Fruit fly (Drosophila melanogaster): ENCODE measurements around the gene Vps16A.

The Vps16A gene

DNA sequence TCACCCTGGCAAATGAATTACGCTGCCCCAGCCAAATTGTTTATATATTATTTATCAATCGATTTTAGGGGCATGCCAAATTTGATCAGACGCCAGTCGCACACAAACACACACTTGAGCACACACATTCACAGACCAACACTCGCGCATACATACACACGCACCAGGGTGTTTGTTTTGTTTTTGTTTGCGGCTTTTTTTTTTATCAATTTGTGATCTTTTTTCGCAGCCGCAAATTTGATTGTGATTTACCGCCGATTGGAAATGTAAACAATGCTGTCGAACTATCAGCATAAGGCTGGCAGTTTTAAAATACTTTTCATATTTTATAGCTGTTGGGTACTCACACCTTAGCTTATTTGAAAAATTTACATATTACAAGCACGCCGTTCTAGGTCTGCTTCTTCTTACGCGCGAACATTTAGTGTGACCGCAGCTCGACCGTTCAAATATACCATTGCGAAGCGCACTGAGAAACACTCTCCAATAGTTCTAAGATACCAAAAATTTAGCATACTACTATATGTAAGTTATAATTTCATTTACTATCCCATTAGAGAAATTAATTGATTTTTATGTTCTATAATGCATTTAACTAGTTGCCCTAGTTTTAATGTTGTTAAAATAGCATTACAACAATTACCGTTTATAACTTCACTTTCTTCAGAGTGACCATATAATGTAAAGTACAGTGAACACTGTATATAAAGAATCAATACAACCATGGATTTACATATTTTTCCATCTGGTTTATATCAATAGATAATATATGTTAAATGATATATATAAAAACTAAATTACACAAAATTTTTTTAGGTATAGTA lies 29.3 kb upstream of the Vps16A start, which contains the start of gene pum (continued):
- TF ChIP-seq Rx (GFP tag; IDR thresholded peaks at IDR 0.05), result no peak
- TF ChIP-seq ro (GFP tag; IDR thresholded peaks at IDR 0.05), result no peak
- TF ChIP-seq sens-2 (GFP tag; IDR thresholded peaks at IDR 0.05), result no peak
- TF ChIP-seq Hsf (GFP tag; optimal IDR thresholded peaks at IDR 0.05), result no peak
- TF ChIP-seq CG2120 (GFP tag; optimal IDR thresholded peaks at IDR 0.05), result peak; percentile 46
- peak; percentile 12 for TF ChIP-seq CG15514 (GFP tag; optimal IDR thresholded peaks at IDR 0.05)
- TF ChIP-seq gcm2 (GFP tag; optimal IDR thresholded peaks at IDR 0.05), result no peak
- no peak for TF ChIP-seq ato (GFP tag; IDR thresholded peaks at IDR 0.05; ENCODE audit: partially characterized antibody)
- TF ChIP-seq al (GFP tag; IDR thresholded peaks at IDR 0.05), result no peak
- TF ChIP-seq inv (GFP tag; IDR thresholded peaks at IDR 0.05; ENCODE audit: partially characterized antibody), result no peak
- TF ChIP-seq CG10462 (GFP tag; optimal IDR thresholded peaks at IDR 0.05), result no peak
- TF ChIP-seq H15 (GFP tag; IDR thresholded peaks at IDR 0.05), result no peak
- TF ChIP-seq Doc2 (GFP tag; IDR thresholded peaks at IDR 0.05), result no peak
- TF ChIP-seq CG3163 (GFP tag; optimal IDR thresholded peaks at IDR 0.05), result no peak
- TF ChIP-seq disco-r (GFP tag; optimal IDR thresholded peaks at IDR 0.05), result no peak
- no peak for TF ChIP-seq pan (optimal IDR thresholded peaks at IDR 0.05)
- peak in 1 of 2 experiments; percentile 73 for TF ChIP-seq pan (GFP tag; optimal IDR thresholded peaks at IDR 0.05 in 1 of 2, IDR thresholded peaks at IDR 0.05 in 1 of 2)
- peak; percentile 74 for TF ChIP-seq pzg (GFP tag; optimal IDR thresholded peaks at IDR 0.05)
- no peak for TF ChIP-seq HLHmδ (GFP tag; optimal IDR thresholded peaks at IDR 0.05)
- TF ChIP-seq Rfx (GFP tag; IDR thresholded peaks at IDR 0.05), result peak; percentile 59
- peak; percentile 57 for TF ChIP-seq CG12391 (tag; optimal IDR thresholded peaks at IDR 0.05)
- TF ChIP-seq Dbx (GFP tag; IDR thresholded peaks at IDR 0.05), result no peak
- peak; percentile 14; the same call in 1 of the 2 replicates for TF ChIP-seq NFAT (GFP tag; IDR thresholded peaks at IDR 0.05)
- TF ChIP-seq gfzf (GFP tag; optimal IDR thresholded peaks at IDR 0.05), result peak; percentile 90
- TF ChIP-seq kay (GFP tag; optimal IDR thresholded peaks at IDR 0.05), result no peak
- TF ChIP-seq org-1 (GFP tag; optimal IDR thresholded peaks at IDR 0.05), result no peak
- no peak for TF ChIP-seq CG4404 (GFP tag; IDR thresholded peaks at IDR 0.05)
- no peak for TF ChIP-seq chn (GFP tag; optimal IDR thresholded peaks at IDR 0.05)
- TF ChIP-seq tna (GFP tag; IDR thresholded peaks at IDR 0.05; ENCODE audit: partially characterized antibody), result no peak
- peak; percentile 26 for TF ChIP-seq CG8290 (GFP tag; optimal IDR thresholded peaks at IDR 0.05)
- peak in 1 of 2 experiments; percentile 35 for TF ChIP-seq CG8290 (tag; optimal IDR thresholded peaks at IDR 0.05)
- peak; percentile 64 for TF ChIP-seq CG2678 (tag; optimal IDR thresholded peaks at IDR 0.05)
- peak; percentile 21 for TF ChIP-seq fd96Cb (tag; optimal IDR thresholded peaks at IDR 0.05)
- TF ChIP-seq CG1602 (GFP tag; optimal IDR thresholded peaks at IDR 0.05), result peak; percentile 30
- no peak for TF ChIP-seq luna (GFP tag; optimal IDR thresholded peaks at IDR 0.05)
- no peak for TF ChIP-seq CG4820 (GFP tag; optimal IDR thresholded peaks at IDR 0.05)
- TF ChIP-seq row (GFP tag; IDR thresholded peaks at IDR 0.05), result peak; percentile 82; the same call in 2 of the 3 replicates
- TF ChIP-seq dmrt99B (tag; optimal IDR thresholded peaks at IDR 0.05), result peak; percentile 43
- no peak for TF ChIP-seq CG7987 (GFP tag; optimal IDR thresholded peaks at IDR 0.05)
- no peak for TF ChIP-seq CrebB (tag; optimal IDR thresholded peaks at IDR 0.05)
- peak; percentile 50 for TF ChIP-seq CG2116 (GFP tag; optimal IDR thresholded peaks at IDR 0.05)
- TF ChIP-seq Mrtf (GFP tag; IDR thresholded peaks at IDR 0.05), result no peak
- TF ChIP-seq otp (GFP tag; IDR thresholded peaks at IDR 0.05), result no peak
- no peak for TF ChIP-seq ash1 (GFP tag; optimal IDR thresholded peaks at IDR 0.05)
- TF ChIP-seq hbn (GFP tag; IDR thresholded peaks at IDR 0.05; ENCODE audit: partially characterized antibody), result peak; percentile 1; the same call in 1 of the 2 replicates
- peak; percentile 85 for TF ChIP-seq trem (tag; optimal IDR thresholded peaks at IDR 0.05)
- TF ChIP-seq p53 (GFP tag; optimal IDR thresholded peaks at IDR 0.05), result no peak
- TF ChIP-seq mirr (GFP tag; optimal IDR thresholded peaks at IDR 0.05), result no peak
- TF ChIP-seq crc (GFP tag; optimal IDR thresholded peaks at IDR 0.05), result no peak
- no peak for TF ChIP-seq CG13123 (GFP tag; optimal IDR thresholded peaks at IDR 0.05)
